Fruit fly (Drosophila melanogaster) whole organism, adult: ENCODE results near the gene CG42792.

Experiments
- CG12768 ChIP-seq: fragments of 200-800 bp; sonication (Bioruptor generic); optimal IDR thresholded peaks from 2 replicates; lab custom pipeline; 2017; ENCODE audit warnings: missing biosample characterization, missing genetic modification characterization, mild to moderate bottlenecking, moderate library complexity, missing genetic modification reagents
- CG1620 ChIP-seq: fragments of 200-800 bp; sonication (Bioruptor generic); optimal IDR thresholded peaks from 2 replicates; lab custom pipeline; 2016; ENCODE audit warnings: missing biosample characterization, missing genetic modification characterization
- CG5204 ChIP-seq: fragments of 200-800 bp; sonication (Bioruptor generic); optimal IDR thresholded peaks from 2 replicates; lab custom pipeline; 2016; ENCODE audit warnings: missing biosample characterization, missing genetic modification characterization
- Crg-1 ChIP-seq: fragments of 200-800 bp; sonication (Bioruptor generic); optimal IDR thresholded peaks from 2 replicates; lab custom pipeline; 2016; ENCODE audit warnings: missing biosample characterization, missing genetic modification characterization
- Hr96 ChIP-seq: fragments of 200-800 bp; sonication (Bioruptor generic); optimal IDR thresholded peaks from 2 replicates; lab custom pipeline; 2016; ENCODE audit warnings: missing biosample characterization, missing genetic modification characterization
- Mnt ChIP-seq: fragments of 200-800 bp; sonication (Bioruptor generic); optimal IDR thresholded peaks from 2 replicates; lab custom pipeline; 2016; ENCODE audit warnings: missing biosample characterization, mild to moderate bottlenecking, missing genetic modification characterization
- bab1 ChIP-seq: fragments of 200-800 bp; sonication (Bioruptor generic); optimal IDR thresholded peaks from 3 replicates; lab custom pipeline; 2019; ENCODE audit warnings: missing biosample characterization, mild to moderate bottlenecking, missing genetic modification characterization, moderate library complexity
- cic ChIP-seq: fragments of 200-800 bp; sonication (Bioruptor generic); optimal IDR thresholded peaks from 2 replicates; lab custom pipeline; 2017; ENCODE audit warnings: missing biosample characterization, mild to moderate bottlenecking, missing genetic modification characterization, moderate library complexity
- kay ChIP-seq: fragments of 200-800 bp; sonication (Bioruptor generic); peaks from one replicate; lab custom pipeline; 2016; ENCODE audit warnings: missing biosample characterization, missing genetic modification characterization, borderline replicate concordance
- ovo ChIP-seq: fragments of 200-800 bp; sonication (Bioruptor generic); optimal IDR thresholded peaks from 2 replicates; lab custom pipeline; 2016; ENCODE audit warnings: missing biosample characterization, missing genetic modification characterization
- toe ChIP-seq: fragments of 200-800 bp; sonication (Bioruptor generic); optimal IDR thresholded peaks from 2 replicates; lab custom pipeline; 2016; ENCODE audit warnings: missing biosample characterization, missing genetic modification characterization

DNA sequence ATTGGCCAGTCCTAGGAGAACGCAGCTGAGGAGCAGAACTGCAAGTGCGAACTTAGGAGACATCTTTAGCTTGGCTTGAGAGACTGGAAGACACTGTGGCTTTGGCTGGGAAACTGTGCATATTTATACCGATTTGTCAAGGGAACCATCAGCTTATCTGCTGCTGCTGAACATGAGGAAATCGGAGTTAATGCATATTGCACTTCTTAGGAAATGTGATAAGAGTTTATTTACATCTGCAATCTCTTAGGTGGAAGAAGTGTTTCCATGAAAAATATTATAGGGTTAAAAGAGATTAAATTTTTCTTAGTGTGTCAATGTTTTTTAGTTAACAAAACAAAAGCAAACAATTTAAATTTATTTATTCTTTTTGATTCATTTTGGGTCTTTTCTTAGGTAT is at the start of gene CG42792:
- TF ChIP-seq kay (GFP tag; lab: Kevin White, UChicago) (no peak), toe (GFP tag; lab: Kevin White, UChicago) (no peak), cic (GFP tag; lab: Kevin White, UChicago) (no peak), Hr96 (GFP tag; lab: Kevin White, UChicago) (no peak), CG5204 (GFP tag; lab: Kevin White, UChicago) (no peak), Mnt (GFP tag; lab: Kevin White, UChicago) (no peak), Crg-1 (GFP tag; lab: Kevin White, UChicago) (no peak), CG12768 (GFP tag; lab: Kevin White, UChicago) (no peak), ovo (GFP tag; lab: Kevin White, UChicago) (no peak), bab1 (GFP tag; lab: Kevin White, UChicago) (no peak), CG1620 (GFP tag; lab: Kevin White, UChicago) (no peak)
